Worm (Caenorhabditis elegans) whole organism, L1 larva: Measurements from ENCODE around the gene C03A7.13.

ENCODE experiments used
- alr-1 ChIP-seq: fragments of 200-800 bp; sonication (Bioruptor generic); optimal IDR thresholded peaks from 2 replicates; lab custom pipeline; 2018; ENCODE audit warnings: borderline replicate concordance, mild to moderate bottlenecking, missing genetic modification characterization, missing compliant biosample characterization
- ceh-82 ChIP-seq, 3 experiments: fragments of 150-350 bp in 1 of 3; sonication (generic microtip) in 2 of 3; optimal IDR thresholded peaks; 2 replicates each; lab custom pipeline; 2014 to 2017; ENCODE audit warnings: missing biosample characterization in 3 of 3, missing genetic modification characterization in 3 of 3
- efl-1 ChIP-seq, 4 experiments: fragments of 150-350 bp; optimal IDR thresholded peaks in 3 of 4; peaks in 1 of 4; 1 replicate in 1 of 4; 2 replicates in 3 of 4; lab custom pipeline; 2014; ENCODE audit warnings: missing biosample characterization in 2 of 4, missing genetic modification characterization in 2 of 4, missing genetic modification reagents in 2 of 4
- fkh-10 ChIP-seq: sonication (generic microtip); optimal IDR thresholded peaks from 2 replicates; lab custom pipeline; 2017; ENCODE audit warnings: missing biosample characterization, missing genetic modification reagents, missing genetic modification characterization
- lin-35 ChIP-seq, 2 experiments: fragments of 150-350 bp; optimal IDR thresholded peaks; 2 replicates each; lab custom pipeline; 2014; ENCODE audit warnings: missing biosample characterization in 2 of 2, missing genetic modification characterization in 2 of 2, missing genetic modification reagents in 2 of 2
- mdl-1 ChIP-seq, 2 experiments: fragments of 150-350 bp; optimal IDR thresholded peaks; 2 replicates each; lab custom pipeline; 2014 to 2017; ENCODE audit warnings: missing biosample characterization in 2 of 2, missing genetic modification characterization in 2 of 2, inconsistent platforms in 1 of 2
- nhr-12 ChIP-seq: sonication (generic microtip); optimal IDR thresholded peaks from 2 replicates; lab custom pipeline; 2017; ENCODE audit warnings: missing biosample characterization, missing genetic modification characterization
- nhr-237 ChIP-seq: fragments of 150-350 bp; optimal IDR thresholded peaks from 2 replicates; lab custom pipeline; 2014; ENCODE audit warnings: missing biosample characterization, missing genetic modification characterization
- sup-37 ChIP-seq: fragments of 200-800 bp; sonication (Bioruptor generic); optimal IDR thresholded peaks from 2 replicates; lab custom pipeline; 2018; ENCODE audit warnings: mild to moderate bottlenecking, missing genetic modification characterization, missing compliant biosample characterization

DNA sequence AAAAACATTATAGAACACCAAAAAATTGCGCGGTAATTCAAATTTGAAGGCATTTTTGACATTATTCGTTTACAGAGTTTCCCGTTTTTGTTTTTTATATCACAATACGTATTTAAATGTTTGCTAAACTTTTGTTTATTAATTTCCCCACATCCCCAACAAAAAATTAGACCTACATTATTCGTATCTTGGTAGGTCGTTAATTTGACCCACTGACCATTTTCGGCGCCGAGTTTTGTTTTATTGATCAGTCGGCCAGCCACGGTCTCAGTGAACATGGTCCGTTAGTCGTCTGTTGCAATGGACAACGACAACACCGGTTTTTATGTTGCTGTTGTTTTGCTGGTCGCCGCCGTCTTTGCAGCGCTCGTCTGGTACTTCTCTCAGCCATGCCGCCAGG, 47.6 kb upstream of the C03A7.13 start, which contains the start of gene B0238.15:
- TF ChIP-seq lin-35 (GFP tag; optimal IDR thresholded peaks at IDR 0.05; lab: Kevin White, UChicago) (no peak), sup-37 (GFP tag; lab: Kevin White, UChicago) (no peak), nhr-12 (tag; lab: Kevin White, UChicago) (no peak), mdl-1 (tag; optimal IDR thresholded peaks at IDR 0.05; lab: Kevin White, UChicago) (no peak), efl-1 (optimal IDR thresholded peaks at IDR 0.05; lab: Kevin White, UChicago) (no peak), efl-1 (GFP tag; optimal IDR thresholded peaks at IDR 0.05 in 1 of 2; lab: Kevin White, UChicago) (peak in 1 of 2 experiments; percentile 48), fkh-10 (GFP tag; lab: Kevin White, UChicago) (no peak), ceh-82 (tag; optimal IDR thresholded peaks at IDR 0.05; lab: Kevin White, UChicago) (no peak), alr-1 (tag; lab: Kevin White, UChicago) (no peak), nhr-237 (tag; lab: Kevin White, UChicago) (no peak)
